Worm (Caenorhabditis elegans): ENCODE results near the gene gadr-3.

The gadr-3 gene

ce11 chrIII:6280070-6280596 lies 5.7 kb downstream of the gadr-3 start, which contains the start of gene hmg-1.2 (continued):
- TF ChIP-seq Y55F3AM.14 (GFP tag; optimal IDR thresholded peaks at IDR 0.05), result peak; percentile 67
- TF ChIP-seq nhr-129 (tag; optimal IDR thresholded peaks at IDR 0.05), result peak; percentile 93
- peak; percentile 65 for TF ChIP-seq sem-4 (tag; optimal IDR thresholded peaks at IDR 0.05)
- TF ChIP-seq lsy-2 (tag; optimal IDR thresholded peaks at IDR 0.05), result peak; percentile 27 to 83
- TF ChIP-seq nhr-6 (tag; optimal IDR thresholded peaks at IDR 0.05), result peak; percentile 87

ce11 chrIII:6279453-6279852 lies 6.3 kb downstream of the gadr-3 start:
- TF ChIP-seq crh-2 (tag; optimal IDR thresholded peaks at IDR 0.05), result no peak
- peak; percentile 3 for TF ChIP-seq sma-9 (GFP tag; optimal IDR thresholded peaks at IDR 0.05)
- TF ChIP-seq sma-9 (tag; optimal IDR thresholded peaks at IDR 0.05), result no peak
- TF ChIP-seq ama-1 (optimal IDR thresholded peaks at IDR 0.05), result no peak

ce11 chrIII:6278301-6278827 lies 7.4 kb downstream of the gadr-3 start, which contains the start of gene C18F10.7:
TSS of gene C18F10.7 (minus strand) at chrIII:6278351.
- no peak for TF ChIP-seq mbf-1 (tag; optimal IDR thresholded peaks at IDR 0.05)
- TF ChIP-seq nhr-25 (tag; optimal IDR thresholded peaks at IDR 0.05), result no peak
- no peak for TF ChIP-seq unc-62 (GFP tag; optimal IDR thresholded peaks at IDR 0.05)
- no peak for TF ChIP-seq nhr-11 (tag; optimal IDR thresholded peaks at IDR 0.05)
- peak; percentile 49 for TF ChIP-seq lin-13 (GFP tag; optimal IDR thresholded peaks at IDR 0.05)
- TF ChIP-seq nhr-6 (tag; optimal IDR thresholded peaks at IDR 0.05), result no peak
- no peak for TF ChIP-seq nhr-21 (tag; optimal IDR thresholded peaks at IDR 0.05)
- TF ChIP-seq sma-9 (GFP tag; optimal IDR thresholded peaks at IDR 0.05), result peak; percentile 91
- no peak for TF ChIP-seq sma-9 (tag; optimal IDR thresholded peaks at IDR 0.05)
- no peak for TF ChIP-seq Y55F3AM.14 (GFP tag; optimal IDR thresholded peaks at IDR 0.05)
- no peak for TF ChIP-seq ceh-16 (tag; optimal IDR thresholded peaks at IDR 0.05)
- peak; percentile 63 for TF ChIP-seq gmeb-1 (tag; optimal IDR thresholded peaks at IDR 0.05)
- TF ChIP-seq nhr-237 (tag; optimal IDR thresholded peaks at IDR 0.05), result no peak
- TF ChIP-seq aly-2 (tag; optimal IDR thresholded peaks at IDR 0.05), result no peak
- TF ChIP-seq mdl-1 (tag; optimal IDR thresholded peaks at IDR 0.05), result peak; percentile 85 to 90
- no peak for TF ChIP-seq skn-1 (tag; optimal IDR thresholded peaks at IDR 0.05)
- TF ChIP-seq nhr-129 (tag; optimal IDR thresholded peaks at IDR 0.05), result peak; percentile 57
- TF ChIP-seq egl-27 (tag; optimal IDR thresholded peaks at IDR 0.05), result peak; percentile 55
- peak; percentile 61 for TF ChIP-seq mab-5 (tag; optimal IDR thresholded peaks at IDR 0.05)
- peak; percentile 2 for TF ChIP-seq R02D3.7 (tag; optimal IDR thresholded peaks at IDR 0.05)
- peak; percentile 66 for TF ChIP-seq crh-2 (tag; optimal IDR thresholded peaks at IDR 0.05)
- TF ChIP-seq ztf-4 (tag; optimal IDR thresholded peaks at IDR 0.05), result no peak
- peak; percentile 30 for TF ChIP-seq sma-3 (GFP tag; optimal IDR thresholded peaks at IDR 0.05)
- TF ChIP-seq lsy-2 (tag; optimal IDR thresholded peaks at IDR 0.05), result peak in 1 of 2 experiments; percentile 80
- peak; percentile 25 for TF ChIP-seq snpc-4 (tag; optimal IDR thresholded peaks at IDR 0.05)
- TF ChIP-seq fos-1 (tag; optimal IDR thresholded peaks at IDR 0.05), result peak; percentile 54
- TF ChIP-seq sem-4 (tag; optimal IDR thresholded peaks at IDR 0.05), result peak; percentile 80
- peak; percentile 70 for TF ChIP-seq F13H6.1 (tag; optimal IDR thresholded peaks at IDR 0.05)
- TF ChIP-seq C34F6.9 (tag; optimal IDR thresholded peaks at IDR 0.05), result peak; percentile 87
- peak; percentile 74 for TF ChIP-seq unc-55 (GFP tag; optimal IDR thresholded peaks at IDR 0.05)
- no peak for TF ChIP-seq blmp-1 (tag; optimal IDR thresholded peaks at IDR 0.05; ENCODE audit: insufficient read depth)

ce11 chrIII:6272868-6273267 lies 12.9 kb downstream of the gadr-3 start, which contains the start of gene C18F10.2:
TSS of gene C18F10.2 (plus strand) at chrIII:6273168.
- TF ChIP-seq lsy-2 (tag; optimal IDR thresholded peaks at IDR 0.05) (no peak), unc-62 (GFP tag; optimal IDR thresholded peaks at IDR 0.05) (no peak)

ce11 chrIII:6270277-6270676 lies 15.5 kb downstream of the gadr-3 start, which contains the start of gene srg-3:
TSS of gene srg-3 (minus strand) at chrIII:6270377.
- TF ChIP-seq sma-3 (GFP tag; optimal IDR thresholded peaks at IDR 0.05), result no peak
- no peak for TF ChIP-seq egl-27 (tag; optimal IDR thresholded peaks at IDR 0.05)
- TF ChIP-seq R02D3.7 (tag; optimal IDR thresholded peaks at IDR 0.05), result no peak
- no peak for TF ChIP-seq snpc-4 (tag; optimal IDR thresholded peaks at IDR 0.05)
- TF ChIP-seq skn-1 (tag; optimal IDR thresholded peaks at IDR 0.05), result no peak
- no peak for TF ChIP-seq F13H6.1 (tag; optimal IDR thresholded peaks at IDR 0.05)
- no peak for TF ChIP-seq aly-2 (tag; optimal IDR thresholded peaks at IDR 0.05)
- TF ChIP-seq mab-5 (tag; optimal IDR thresholded peaks at IDR 0.05), result no peak
- no peak for TF ChIP-seq ZK546.5 (tag; optimal IDR thresholded peaks at IDR 0.05)
- no peak for TF ChIP-seq ztf-11 (tag; optimal IDR thresholded peaks at IDR 0.05)
- no peak for TF ChIP-seq unc-39 (tag; optimal IDR thresholded peaks at IDR 0.05)
- TF ChIP-seq fos-1 (tag; optimal IDR thresholded peaks at IDR 0.05), result no peak
- no peak for TF ChIP-seq mdl-1 (tag; optimal IDR thresholded peaks at IDR 0.05)
- TF ChIP-seq nhr-25 (tag; optimal IDR thresholded peaks at IDR 0.05), result no peak
- no peak for TF ChIP-seq ceh-82 (tag; optimal IDR thresholded peaks at IDR 0.05)
- no peak for TF ChIP-seq lin-11 (tag; optimal IDR thresholded peaks at IDR 0.05)
- no peak for TF ChIP-seq nhr-77 (tag; optimal IDR thresholded peaks at IDR 0.05)
- TF ChIP-seq ceh-16 (tag; optimal IDR thresholded peaks at IDR 0.05), result no peak
- TF ChIP-seq nhr-11 (tag; optimal IDR thresholded peaks at IDR 0.05), result no peak

All from whole organism, L2 larva.